Worm (Caenorhabditis elegans): ENCODE measurements around the gene R11G1.7.

DNA sequence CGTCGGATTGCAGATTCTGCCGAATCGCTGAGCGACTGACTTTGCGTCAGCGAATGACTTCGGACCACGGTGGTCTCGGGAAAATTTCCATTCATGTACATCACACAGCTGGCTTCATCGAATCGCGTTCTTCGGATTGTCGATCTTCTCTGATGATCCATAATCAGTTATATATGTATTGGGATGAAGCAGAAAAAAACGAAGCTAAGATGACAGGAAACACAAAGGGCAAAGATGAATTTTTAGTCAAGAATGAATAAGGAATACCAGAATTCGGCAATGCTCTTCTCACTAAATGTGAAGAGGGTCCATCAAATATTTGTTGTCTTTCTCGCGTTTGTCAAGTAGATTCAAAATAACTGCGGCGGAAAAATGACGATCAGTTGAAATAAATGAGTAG, 38.9 kb upstream of the R11G1.7 start, which contains the start of gene del-9:
- TF ChIP-seq nhr-25 (tag; optimal IDR thresholded peaks at IDR 0.05) (no peak), nhr-11 (tag; optimal IDR thresholded peaks at IDR 0.05) (no peak), elt-1 (tag; optimal IDR thresholded peaks at IDR 0.05) (no peak), ZK546.5 (tag; optimal IDR thresholded peaks at IDR 0.05) (no peak), blmp-1 (tag; optimal IDR thresholded peaks at IDR 0.05; ENCODE audit: insufficient read depth) (no peak)
